Fruit fly (Drosophila melanogaster): ENCODE measurements around the gene kni.

DNA sequence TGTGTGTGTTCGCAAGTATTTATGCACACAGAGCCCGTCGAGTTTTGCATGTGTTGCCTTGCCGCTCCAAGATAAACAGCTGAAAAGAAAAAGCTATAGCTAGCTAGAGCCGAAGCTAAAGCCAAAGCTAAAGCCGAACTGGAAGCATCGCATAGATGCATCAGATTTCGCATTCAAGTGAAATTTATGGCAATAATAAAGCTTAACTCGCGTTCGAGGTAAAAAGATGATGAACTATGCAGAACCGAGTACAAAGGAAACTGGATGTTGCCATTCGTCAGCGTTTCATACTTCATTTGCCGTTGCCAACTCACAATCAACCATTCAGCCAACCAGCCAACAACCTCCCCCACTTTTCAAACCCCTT, 39.1 kb upstream of the kni start:
- TF ChIP-seq CG8478 (optimal IDR thresholded peaks at IDR 0.05) (no peak), CTCF (optimal IDR thresholded peaks at IDR 0.05) (no peak)

Measured in S2 (cell line).